Fruit fly (Drosophila melanogaster) whole organism, embryonic: ENCODE results near the gene Setx.
A peak's percentile ranks its signal among the peaks of the same experiment; 100 is the strongest.

Source experiments
- B-H1 ChIP-seq: fragments of 200-800 bp; sonication (Bioruptor generic); IDR thresholded peaks from 3 replicates; pipeline ENCODE4 v1.3.6; 2022; ENCODE audit warnings: missing biosample characterization, missing genetic modification characterization
- B-H2 ChIP-seq: fragments of 200-800 bp; sonication (Bioruptor generic); optimal IDR thresholded peaks from 2 replicates; lab custom pipeline; 2018; ENCODE audit warnings: missing biosample characterization, mild to moderate bottlenecking, missing genetic modification characterization
- CG10321 ChIP-seq: fragments of 200-800 bp; sonication (Bioruptor generic); IDR thresholded peaks from 2 replicates; pipeline ENCODE4 v1.3.6; 2022; ENCODE audit warnings: missing biosample characterization, missing genetic modification characterization
- CG11456 ChIP-seq: fragments of 200-800 bp; sonication (Bioruptor generic); IDR thresholded peaks from 3 replicates; pipeline ENCODE4 v1.3.6; 2022; ENCODE audit warnings: missing biosample characterization, missing genetic modification characterization
- CG12071 ChIP-seq: fragments of 200-800 bp; sonication (Bioruptor generic); optimal IDR thresholded peaks from 3 replicates; lab custom pipeline; 2018; ENCODE audit warnings: missing biosample characterization, mild to moderate bottlenecking, missing genetic modification characterization
- CG12659 ChIP-seq: fragments of 200-800 bp; sonication (Bioruptor generic); optimal IDR thresholded peaks from 3 replicates; lab custom pipeline; 2017; ENCODE audit warnings: mild to moderate bottlenecking, missing biosample characterization, missing genetic modification reagents, missing genetic modification characterization
- CG14667 ChIP-seq: fragments of 200-800 bp; sonication (Bioruptor generic); IDR thresholded peaks from 2 replicates; pipeline ENCODE4 v1.3.6; 2022; ENCODE audit warnings: missing biosample characterization, missing genetic modification characterization
- CG1529 ChIP-seq: fragments of 200-800 bp; sonication (Bioruptor generic); optimal IDR thresholded peaks from 3 replicates; lab custom pipeline; 2018; ENCODE audit warnings: missing biosample characterization, missing genetic modification characterization
- CG15696 ChIP-seq: fragments of 200-800 bp; sonication (Bioruptor generic); optimal IDR thresholded peaks from 2 replicates; lab custom pipeline; 2019; ENCODE audit warnings: missing biosample characterization, mild to moderate bottlenecking, missing genetic modification characterization, moderate library complexity
- CG17328 ChIP-seq: fragments of 200-800 bp; sonication (Bioruptor generic); IDR thresholded peaks from 2 replicates; pipeline ENCODE4 v1.3.6; 2022; ENCODE audit warnings: missing biosample characterization, missing genetic modification characterization
- CG17359 ChIP-seq: fragments of 200-800 bp; sonication (Bioruptor generic); optimal IDR thresholded peaks from 3 replicates; lab custom pipeline; 2018; ENCODE audit warnings: missing biosample characterization, mild to moderate bottlenecking, missing genetic modification characterization, moderate library complexity
- CG2120 ChIP-seq: fragments of 200-800 bp; sonication (Bioruptor generic); optimal IDR thresholded peaks from 3 replicates; lab custom pipeline; 2016; ENCODE audit warnings: missing biosample characterization, missing genetic modification characterization
- CG3407 ChIP-seq: fragments of 200-800 bp; sonication (Bioruptor generic); optimal IDR thresholded peaks from 2 replicates; lab custom pipeline; 2018; ENCODE audit warnings: missing biosample characterization, mild to moderate bottlenecking, missing genetic modification characterization
- CG3838 ChIP-seq: fragments of 200-800 bp; sonication (Bioruptor generic); optimal IDR thresholded peaks from 3 replicates; lab custom pipeline; 2016; ENCODE audit warnings: missing biosample characterization, missing genetic modification characterization
- CG3995 ChIP-seq: fragments of 200-800 bp; sonication (Bioruptor generic); optimal IDR thresholded peaks from 3 replicates; lab custom pipeline; 2016; ENCODE audit warnings: missing biosample characterization, missing genetic modification characterization
- CG5953 ChIP-seq: fragments of 200-800 bp; sonication (Bioruptor generic); IDR thresholded peaks from 2 replicates; pipeline ENCODE4 v1.3.6; 2022; ENCODE audit warnings: missing biosample characterization, missing genetic modification characterization
- CG6254 ChIP-seq: fragments of 200-800 bp; sonication (Bioruptor generic); optimal IDR thresholded peaks from 3 replicates; lab custom pipeline; 2017; ENCODE audit warnings: mild to moderate bottlenecking, missing biosample characterization, missing genetic modification reagents, missing genetic modification characterization
- CG6854 ChIP-seq: fragments of 200-800 bp; sonication (Bioruptor generic); optimal IDR thresholded peaks from 3 replicates; lab custom pipeline; 2017; ENCODE audit warnings: missing biosample characterization, mild to moderate bottlenecking, missing genetic modification characterization
- CG7963 ChIP-seq: fragments of 200-800 bp; sonication (Bioruptor generic); IDR thresholded peaks from 3 replicates; pipeline ENCODE4 v1.3.6; 2022; ENCODE audit warnings: missing biosample characterization, missing genetic modification characterization; ENCODE audit not compliant: partially characterized antibody
- CG9876 ChIP-seq: fragments of 200-800 bp; sonication (Bioruptor generic); optimal IDR thresholded peaks from 2 replicates; lab custom pipeline; 2016; ENCODE audit warnings: missing biosample characterization, missing genetic modification characterization
- CrebB ChIP-seq: fragments of 200-800 bp; sonication (Bioruptor generic); optimal IDR thresholded peaks from 3 replicates; lab custom pipeline; 2018; ENCODE audit warnings: missing biosample characterization, mild to moderate bottlenecking, missing genetic modification characterization
- Dref ChIP-seq: fragments of 200-800 bp; sonication (Bioruptor generic); IDR thresholded peaks from 2 replicates; pipeline ENCODE4 v1.3.6; 2022; ENCODE audit warnings: missing biosample characterization, missing genetic modification characterization
- HLHmδ ChIP-seq: fragments of 200-800 bp; sonication (Bioruptor generic); optimal IDR thresholded peaks from 2 replicates; lab custom pipeline; 2018; ENCODE audit warnings: missing biosample characterization, mild to moderate bottlenecking, missing genetic modification characterization, moderate library complexity
- Jarid2 ChIP-seq: fragments of 200-800 bp; sonication (Bioruptor generic); optimal IDR thresholded peaks from 3 replicates; lab custom pipeline; 2017; ENCODE audit warnings: mild to moderate bottlenecking, missing biosample characterization, missing genetic modification reagents, missing genetic modification characterization
- NK7.1 ChIP-seq: fragments of 200-800 bp; sonication (Bioruptor generic); optimal IDR thresholded peaks from 3 replicates; lab custom pipeline; 2016; ENCODE audit warnings: missing biosample characterization, missing genetic modification characterization
- Sin3A ChIP-seq: fragments of >200 bp; optimal IDR thresholded peaks from 2 replicates; lab custom pipeline; 2018
- Sox100B ChIP-seq: fragments of 200-800 bp; sonication (Bioruptor generic); optimal IDR thresholded peaks from 3 replicates; lab custom pipeline; 2018; ENCODE audit warnings: missing biosample characterization, mild to moderate bottlenecking, missing genetic modification characterization
- Spps ChIP-seq: fragments of 200-800 bp; sonication (Bioruptor generic); optimal IDR thresholded peaks from 2 replicates; lab custom pipeline; 2018; ENCODE audit warnings: missing biosample characterization, mild to moderate bottlenecking, missing genetic modification characterization
- Tbp ChIP-seq: fragments of >200 bp; optimal IDR thresholded peaks from 2 replicates; lab custom pipeline; 2018; ENCODE audit warnings: missing biosample characterization, missing genetic modification characterization
- ac ChIP-seq: fragments of 200-800 bp; sonication (Bioruptor generic); optimal IDR thresholded peaks from 3 replicates; lab custom pipeline; 2017; ENCODE audit warnings: missing biosample characterization, mild to moderate bottlenecking, missing genetic modification characterization
- amos ChIP-seq: fragments of 200-800 bp; sonication (Bioruptor generic); IDR thresholded peaks from 2 replicates; pipeline ENCODE4 v1.3.6; 2022; ENCODE audit warnings: missing biosample characterization, missing genetic modification characterization; ENCODE audit not compliant: partially characterized antibody
- ara ChIP-seq: fragments of 200-800 bp; sonication (Bioruptor generic); IDR thresholded peaks from 2 replicates; pipeline ENCODE4 v1.3.6; 2022; ENCODE audit warnings: missing biosample characterization, missing genetic modification characterization
- bab2 ChIP-seq: fragments of 200-800 bp; sonication (Bioruptor generic); optimal IDR thresholded peaks from 2 replicates; lab custom pipeline; 2016; ENCODE audit warnings: missing biosample characterization, missing genetic modification characterization
- bbx ChIP-seq: fragments of 200-800 bp; sonication (Bioruptor generic); IDR thresholded peaks from 2 replicates; pipeline ENCODE4 v1.3.6; 2022; ENCODE audit warnings: missing biosample characterization, missing genetic modification characterization; ENCODE audit not compliant: partially characterized antibody
- chn ChIP-seq: fragments of 200-800 bp; sonication (Bioruptor generic); optimal IDR thresholded peaks from 2 replicates; lab custom pipeline; 2016; ENCODE audit warnings: missing biosample characterization, missing genetic modification characterization
- cwo ChIP-seq: fragments of 200-800 bp; sonication (Bioruptor generic); optimal IDR thresholded peaks from 3 replicates; lab custom pipeline; 2017; ENCODE audit warnings: missing biosample characterization, missing genetic modification characterization, mild to moderate bottlenecking, moderate library complexity, missing genetic modification reagents
- dmrt11E ChIP-seq: fragments of 200-800 bp; sonication (Bioruptor generic); optimal IDR thresholded peaks from 3 replicates; lab custom pipeline; 2018; ENCODE audit warnings: missing biosample characterization, mild to moderate bottlenecking, missing genetic modification characterization, moderate library complexity
- emc ChIP-seq: fragments of 200-800 bp; sonication (Bioruptor generic); optimal IDR thresholded peaks from 2 replicates; lab custom pipeline; 2016; ENCODE audit warnings: missing biosample characterization, missing genetic modification characterization
- her ChIP-seq: fragments of 200-800 bp; sonication (Bioruptor generic); optimal IDR thresholded peaks from 2 replicates; lab custom pipeline; 2016; ENCODE audit warnings: missing biosample characterization, missing genetic modification characterization
- jing ChIP-seq: fragments of 200-800 bp; sonication (Bioruptor generic); optimal IDR thresholded peaks from 2 replicates; lab custom pipeline; 2018; ENCODE audit warnings: missing biosample characterization, mild to moderate bottlenecking, missing genetic modification characterization
- lola ChIP-seq, 3 experiments: fragments of >200 bp in 2 of 3; fragments of 200-800 bp in 1 of 3; sonication (Bioruptor generic) in 1 of 3; optimal IDR thresholded peaks; 2 replicates each; lab custom pipeline; 2017 to 2019; ENCODE audit warnings: missing biosample characterization in 3 of 3, missing genetic modification characterization in 3 of 3, mild to moderate bottlenecking in 1 of 3, moderate library complexity in 1 of 3
- luna ChIP-seq: fragments of 200-800 bp; sonication (Bioruptor generic); optimal IDR thresholded peaks from 2 replicates; lab custom pipeline; 2016; ENCODE audit warnings: missing biosample characterization, missing genetic modification characterization
- nau ChIP-seq: fragments of 200-800 bp; sonication (Bioruptor generic); optimal IDR thresholded peaks from 3 replicates; lab custom pipeline; 2017; ENCODE audit warnings: missing biosample characterization, mild to moderate bottlenecking, missing genetic modification characterization, missing genetic modification reagents
- pzg ChIP-seq: fragments of 200-800 bp; sonication (Bioruptor generic); optimal IDR thresholded peaks from 3 replicates; lab custom pipeline; 2018; ENCODE audit warnings: missing biosample characterization, mild to moderate bottlenecking, missing genetic modification characterization, moderate library complexity
- sim ChIP-seq: fragments of 200-800 bp; sonication (Bioruptor generic); IDR thresholded peaks from 2 replicates; pipeline ENCODE4 v1.3.6; 2022; ENCODE audit warnings: missing biosample characterization, missing genetic modification characterization
- sug ChIP-seq: fragments of 200-800 bp; optimal IDR thresholded peaks from 2 replicates; lab custom pipeline; 2019; ENCODE audit warnings: missing biosample characterization, mild to moderate bottlenecking, missing genetic modification characterization, moderate library complexity
- unc-4 ChIP-seq: fragments of 200-800 bp; sonication (Bioruptor generic); IDR thresholded peaks from 2 replicates; pipeline ENCODE4 v1.3.6; 2022; ENCODE audit warnings: missing biosample characterization, missing genetic modification characterization; ENCODE audit not compliant: partially characterized antibody
- yki ChIP-seq: fragments of >200 bp; optimal IDR thresholded peaks from 3 replicates; lab custom pipeline; 2018
- zf30C ChIP-seq: fragments of 200-800 bp; sonication (Bioruptor generic); optimal IDR thresholded peaks from 3 replicates; lab custom pipeline; 2018; ENCODE audit warnings: missing biosample characterization, mild to moderate bottlenecking, missing genetic modification characterization

The Setx gene

DNA sequence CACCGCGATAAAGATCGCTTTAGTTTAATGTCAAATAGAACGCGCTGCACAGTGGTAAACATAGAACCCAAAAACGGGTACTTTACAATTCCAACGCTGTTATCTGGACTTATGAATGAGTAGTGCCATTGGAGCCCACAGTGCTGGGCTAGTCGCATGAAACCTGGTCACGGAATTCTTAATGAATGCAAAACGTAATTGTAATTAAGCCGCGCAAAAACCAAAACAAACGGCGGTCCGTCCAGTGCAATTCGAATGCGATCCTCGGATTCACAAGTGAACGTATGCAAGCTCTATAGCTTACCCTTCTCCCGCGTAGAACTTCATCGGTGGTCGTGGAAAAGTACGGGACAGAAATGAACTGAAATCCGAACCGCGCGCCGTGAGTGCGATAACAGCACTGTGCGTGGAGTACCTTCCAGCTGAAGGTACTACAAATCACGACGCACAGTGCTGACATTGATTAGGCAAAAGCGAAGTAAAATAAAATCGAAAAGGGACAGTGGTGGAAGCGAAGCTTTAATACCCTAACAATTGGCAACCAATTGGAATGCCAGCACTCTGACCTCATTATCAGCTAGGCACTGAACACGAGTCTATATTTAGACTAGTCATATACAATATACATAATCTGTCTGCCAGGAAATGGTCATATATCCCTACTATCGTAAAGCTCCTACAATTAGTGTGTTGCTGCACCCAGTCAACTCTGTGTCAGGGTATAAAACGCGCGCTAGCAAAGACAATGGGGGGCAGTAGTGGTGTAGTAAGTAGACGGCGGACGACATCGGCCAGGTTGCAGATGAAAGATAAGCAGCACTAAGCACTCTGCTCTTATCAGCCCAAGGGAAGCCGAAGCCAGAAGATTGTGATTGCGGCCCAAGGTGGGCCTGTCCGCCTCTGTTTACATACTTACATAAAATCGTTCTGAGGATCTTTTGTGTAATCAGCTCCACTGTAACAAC, 48.2 kb upstream of the Setx start (continued):
- peak; percentile 6 for TF ChIP-seq Sox100B (GFP tag; lab: Kevin White, UChicago)
- no peak for TF ChIP-seq Spps (tag; lab: Kevin White, UChicago)
- 0 out of 2 replicates have a peak, but pooled peaks have one; percentile 44 for TF ChIP-seq CG5953 (GFP tag; lab: Robert Waterston, UW)
- TF ChIP-seq B-H2: no peak
- no peak for TF ChIP-seq amos
- peak; percentile 21 for TF ChIP-seq CG6254 (GFP tag; lab: Kevin White, UChicago)
- TF ChIP-seq ac (GFP tag; lab: Kevin White, UChicago): no peak
- no peak for TF ChIP-seq Dref (GFP tag; lab: Robert Waterston, UW)
- TF ChIP-seq CG17328 (GFP tag; lab: Robert Waterston, UW): no peak
- TF ChIP-seq CG3995 (GFP tag; lab: Kevin White, UChicago): peak; percentile 68
- no peak for TF ChIP-seq CG7963 (GFP tag; lab: Robert Waterston, UW)
- no peak for TF ChIP-seq sim (GFP tag; lab: Robert Waterston, UW)
- peak; percentile 30 for TF ChIP-seq Jarid2 (GFP tag; lab: Kevin White, UChicago)
- TF ChIP-seq CG10321 (GFP tag; lab: Robert Waterston, UW): no peak
- no peak for TF ChIP-seq CG3407 (GFP tag; lab: Kevin White, UChicago)
- TF ChIP-seq CG15696: no peak
- no peak for TF ChIP-seq zf30C (GFP tag; lab: Kevin White, UChicago)
- TF ChIP-seq CG14667 (GFP tag; lab: Robert Waterston, UW): peak; percentile 42; the same call in 1 of the 2 replicates
- TF ChIP-seq emc (GFP tag; lab: Kevin White, UChicago): no peak
- no peak; the same call in 2 of the 3 replicates for TF ChIP-seq B-H1 (GFP tag; lab: Robert Waterston, UW)
- no peak for TF ChIP-seq nau (GFP tag; lab: Kevin White, UChicago)
- no peak for TF ChIP-seq Sin3A (lab: Kevin White, UChicago)
- TF ChIP-seq Tbp (GFP tag; lab: Kevin White, UChicago): no peak
- TF ChIP-seq chn (GFP tag; lab: Kevin White, UChicago): peak; percentile 26
- TF ChIP-seq CG3838 (GFP tag; lab: Kevin White, UChicago): no peak
- TF ChIP-seq CrebB (tag; lab: Kevin White, UChicago): peak; percentile 48
- TF ChIP-seq NK7.1 (GFP tag; lab: Kevin White, UChicago): no peak
- TF ChIP-seq HLHmδ (GFP tag; lab: Kevin White, UChicago): peak; percentile 15
- peak; percentile 79 for TF ChIP-seq cwo (GFP tag; lab: Kevin White, UChicago)
- no peak for TF ChIP-seq bbx (GFP tag; lab: Robert Waterston, UW)
- peak; percentile 2 for TF ChIP-seq her
- TF ChIP-seq CG6854 (GFP tag; lab: Kevin White, UChicago): peak; percentile 38
- TF ChIP-seq CG1529 (GFP tag; lab: Kevin White, UChicago): peak; percentile 2
- 0 out of 3 replicates have a peak, but pooled peaks have one; percentile 60 for TF ChIP-seq CG11456 (GFP tag; lab: Robert Waterston, UW)
- peak; percentile 74 for TF ChIP-seq CG2120
- TF ChIP-seq dmrt11E (tag; lab: Kevin White, UChicago): no peak
- no peak for TF ChIP-seq CG12071 (GFP tag; lab: Kevin White, UChicago)
- no peak for TF ChIP-seq yki
- no peak for TF ChIP-seq unc-4 (GFP tag; lab: Robert Waterston, UW)
- peak; percentile 46; the same call in 1 of the 2 replicates for TF ChIP-seq ara (GFP tag; lab: Robert Waterston, UW)
- no peak for TF ChIP-seq pzg
- TF ChIP-seq lola (GFP tag; optimal IDR thresholded peaks at IDR 0.05; lab: Kevin White, UChicago): no peak
- TF ChIP-seq bab2 (GFP tag; lab: Kevin White, UChicago): peak; percentile 37
- TF ChIP-seq jing (GFP tag; lab: Kevin White, UChicago): no peak
- peak; percentile 1 for TF ChIP-seq luna (GFP tag; lab: Kevin White, UChicago)
- TF ChIP-seq CG17359 (tag; lab: Kevin White, UChicago): peak; percentile 43
- peak; percentile 100 for TF ChIP-seq sug (tag; lab: Kevin White, UChicago)
- peak; percentile 33 for TF ChIP-seq CG12659 (GFP tag; lab: Kevin White, UChicago)
- TF ChIP-seq CG9876 (GFP tag; lab: Kevin White, UChicago): no peak
